Worm (Caenorhabditis elegans) whole organism, L4 larva: ENCODE data around the gene F22E5.17.
A peak's percentile ranks its signal among the peaks of the same experiment; 100 is the strongest.

Source experiments
- F37D6.2 ChIP-seq: sonication (generic microtip); optimal IDR thresholded peaks from 2 replicates; lab custom pipeline; 2016; ENCODE audit warnings: mild to moderate bottlenecking, missing genetic modification characterization, missing compliant biosample characterization
- F49E8.2 ChIP-seq: sonication (generic microtip); optimal IDR thresholded peaks from 2 replicates; lab custom pipeline; 2016; ENCODE audit warnings: missing compliant biosample characterization, mild to moderate bottlenecking, missing genetic modification characterization, borderline replicate concordance
- Y105C5A.15 ChIP-seq: fragments of 200-800 bp; sonication (Bioruptor generic); IDR thresholded peaks from 2 replicates; pipeline ENCODE4 v1.3.6; 2022; ENCODE audit warnings: missing genetic modification characterization, missing compliant biosample characterization
- Y75B8A.6 ChIP-seq: fragments of 200-800 bp; sonication (Bioruptor generic); IDR thresholded peaks from 2 replicates; pipeline ENCODE4 v1.3.6; 2022; ENCODE audit warnings: missing genetic modification reagents, missing genetic modification characterization, missing compliant biosample characterization
- ZK337.2 ChIP-seq: fragments of 200-800 bp; sonication (Bioruptor generic); IDR thresholded peaks from 2 replicates; pipeline ENCODE4 v1.3.6; 2022; ENCODE audit warnings: missing genetic modification reagents, missing genetic modification characterization, missing compliant biosample characterization
- aha-1 ChIP-seq: fragments of 150-350 bp; peaks from one replicate; lab custom pipeline; 2014; ENCODE audit warnings: missing biosample characterization, missing genetic modification characterization
- ama-1 ChIP-seq: fragments of 150-350 bp; optimal IDR thresholded peaks from 2 replicates; lab custom pipeline; 2014; ENCODE audit warnings: inconsistent platforms, mixed read lengths
- arid-1 ChIP-seq: fragments of 200-800 bp; sonication (Bioruptor generic); conservative IDR thresholded peaks from 2 replicates; pipeline ENCODE4 v1.3.6; 2022; ENCODE audit warnings: missing genetic modification reagents, missing genetic modification characterization, missing compliant biosample characterization
- attf-4 ChIP-seq: sonication (generic microtip); optimal IDR thresholded peaks from 3 replicates; lab custom pipeline; 2017; ENCODE audit warnings: missing biosample characterization, missing genetic modification characterization
- ceh-44 ChIP-seq: fragments of 200-800 bp; sonication (Bioruptor generic); IDR thresholded peaks from 2 replicates; pipeline ENCODE4 v1.3.6; 2022; ENCODE audit warnings: missing genetic modification reagents, missing genetic modification characterization, missing compliant biosample characterization
- ceh-82 ChIP-seq: sonication (generic microtip); optimal IDR thresholded peaks from 2 replicates; lab custom pipeline; 2017; ENCODE audit warnings: missing biosample characterization, missing genetic modification characterization
- dmd-6 ChIP-seq: fragments of 200-800 bp; sonication (Bioruptor generic); IDR thresholded peaks from 2 replicates; pipeline ENCODE4 v1.3.6; 2022; ENCODE audit warnings: missing genetic modification reagents, missing genetic modification characterization, missing compliant biosample characterization
- dmd-8 ChIP-seq: fragments of 200-800 bp; sonication (Bioruptor generic); IDR thresholded peaks from 2 replicates; pipeline ENCODE4 v1.3.6; 2022; ENCODE audit warnings: missing genetic modification characterization, missing compliant biosample characterization
- dpl-1 ChIP-seq: fragments of 150-350 bp; optimal IDR thresholded peaks from 2 replicates; lab custom pipeline; 2014; ENCODE audit warnings: missing biosample characterization, missing genetic modification reagents, missing genetic modification characterization
- duxl-1 ChIP-seq: sonication (generic microtip); optimal IDR thresholded peaks from 2 replicates; lab custom pipeline; 2016; ENCODE audit warnings: mild to moderate bottlenecking, missing genetic modification characterization, moderate library complexity, missing compliant biosample characterization; ENCODE audit not compliant: poor library complexity
- dve-1 ChIP-seq: sonication (generic microtip); optimal IDR thresholded peaks from 2 replicates; lab custom pipeline; 2017; ENCODE audit warnings: antibody characterized with exemption, mild to moderate bottlenecking, missing genetic modification characterization, missing compliant biosample characterization; ENCODE audit not compliant: insufficient read depth
- egl-27 ChIP-seq: sonication (generic microtip); optimal IDR thresholded peaks from 3 replicates; lab custom pipeline; 2017; ENCODE audit warnings: missing biosample characterization, missing genetic modification reagents, missing genetic modification characterization
- egl-43 ChIP-seq: fragments of 200-800 bp; sonication (Bioruptor generic); IDR thresholded peaks from 2 replicates; pipeline ENCODE4 v1.3.6; 2022; ENCODE audit warnings: missing genetic modification reagents, missing genetic modification characterization, missing compliant biosample characterization
- fos-1 ChIP-seq: fragments of 150-350 bp; optimal IDR thresholded peaks from 2 replicates; lab custom pipeline; 2014; ENCODE audit warnings: missing biosample characterization, missing genetic modification characterization
- gei-8 ChIP-seq: fragments of 200-800 bp; sonication (Bioruptor generic); optimal IDR thresholded peaks from 2 replicates; lab custom pipeline; 2018; ENCODE audit warnings: mild to moderate bottlenecking, missing genetic modification characterization, missing compliant biosample characterization
- hlh-11 ChIP-seq: fragments of 200-800 bp; sonication (Bioruptor generic); optimal IDR thresholded peaks from 2 replicates; lab custom pipeline; 2018; ENCODE audit warnings: mild to moderate bottlenecking, missing genetic modification characterization, missing compliant biosample characterization
- lin-1 ChIP-seq: fragments of 200-800 bp; sonication (Bioruptor generic); IDR thresholded peaks from 2 replicates; pipeline ENCODE4 v1.3.6; 2022; ENCODE audit warnings: missing genetic modification reagents, missing genetic modification characterization, missing compliant biosample characterization
- lin-38 ChIP-seq: fragments of 200-800 bp; sonication (Bioruptor generic); IDR thresholded peaks from 2 replicates; pipeline ENCODE4 v1.3.6; 2022; ENCODE audit warnings: missing genetic modification reagents, missing genetic modification characterization, missing compliant biosample characterization
- mep-1 ChIP-seq: fragments of 150-350 bp; sonication (generic microtip); optimal IDR thresholded peaks from 3 replicates; lab custom pipeline; 2014; ENCODE audit warnings: missing biosample characterization, missing genetic modification characterization
- mxl-2 ChIP-seq: fragments of 200-800 bp; sonication (Bioruptor generic); conservative IDR thresholded peaks from 2 replicates; pipeline ENCODE4 v1.3.6; 2022; ENCODE audit warnings: missing genetic modification reagents, missing genetic modification characterization, missing compliant biosample characterization
- nhr-10 ChIP-seq: fragments of 150-350 bp; optimal IDR thresholded peaks from 2 replicates; lab custom pipeline; 2014; ENCODE audit warnings: missing biosample characterization, missing genetic modification characterization
- nhr-237 ChIP-seq: sonication (generic microtip); optimal IDR thresholded peaks from 2 replicates; lab custom pipeline; 2017; ENCODE audit warnings: missing biosample characterization, missing genetic modification characterization
- nhr-48 ChIP-seq: sonication (generic microtip); optimal IDR thresholded peaks from 2 replicates; lab custom pipeline; 2016; ENCODE audit warnings: mild to moderate bottlenecking, missing genetic modification characterization, missing compliant biosample characterization
- nhr-77 ChIP-seq: fragments of 150-350 bp; optimal IDR thresholded peaks from 2 replicates; lab custom pipeline; 2014; ENCODE audit warnings: missing biosample characterization, missing genetic modification characterization
- pha-4 ChIP-seq, 2 experiments: fragments of 150-350 bp in 1 of 2; fragments of 200-800 bp in 1 of 2; sonication (Bioruptor generic) in 1 of 2; IDR thresholded peaks in 1 of 2; optimal IDR thresholded peaks in 1 of 2; 2 replicates each; pipeline versions ENCODE4 v1.3.6 to Lab custom; 2014 to 2022; ENCODE audit warnings: missing genetic modification characterization in 2 of 2, missing genetic modification reagents in 2 of 2, missing biosample characterization in 1 of 2, missing compliant biosample characterization in 1 of 2
- pqm-1 ChIP-seq: sonication (generic microtip); optimal IDR thresholded peaks from 2 replicates; lab custom pipeline; 2017; ENCODE audit warnings: missing biosample characterization, missing genetic modification characterization
- rbr-2 ChIP-seq: sonication (generic microtip); optimal IDR thresholded peaks from 2 replicates; lab custom pipeline; 2016; ENCODE audit warnings: missing genotype, missing genetic modification characterization, missing compliant biosample characterization
- set-16 ChIP-seq: fragments of 200-800 bp; sonication (Bioruptor generic); IDR thresholded peaks from 2 replicates; pipeline ENCODE4 v1.3.6; 2022; ENCODE audit warnings: missing genetic modification reagents, missing genetic modification characterization, missing compliant biosample characterization
- skn-1 ChIP-seq: fragments of 150-350 bp; optimal IDR thresholded peaks from 2 replicates; lab custom pipeline; 2014; ENCODE audit warnings: missing biosample characterization, missing genetic modification characterization
- tag-97 ChIP-seq: fragments of 200-800 bp; sonication (Bioruptor generic); IDR thresholded peaks from 2 replicates; pipeline ENCODE4 v1.3.6; 2022; ENCODE audit warnings: missing genetic modification characterization, missing compliant biosample characterization
- unc-130 ChIP-seq: sonication (generic microtip); optimal IDR thresholded peaks from 2 replicates; lab custom pipeline; 2016; ENCODE audit warnings: missing genetic modification reagents, missing genetic modification characterization, missing compliant biosample characterization
- zip-11 ChIP-seq: fragments of 200-800 bp; sonication (Bioruptor generic); IDR thresholded peaks from 2 replicates; pipeline ENCODE4 v1.3.6; 2022; ENCODE audit warnings: missing genetic modification characterization, missing compliant biosample characterization
- ztf-11 ChIP-seq: fragments of 150-350 bp; optimal IDR thresholded peaks from 2 replicates; lab custom pipeline; 2014; ENCODE audit warnings: missing biosample characterization, missing genetic modification characterization

F22E5.17 gene

DNA sequence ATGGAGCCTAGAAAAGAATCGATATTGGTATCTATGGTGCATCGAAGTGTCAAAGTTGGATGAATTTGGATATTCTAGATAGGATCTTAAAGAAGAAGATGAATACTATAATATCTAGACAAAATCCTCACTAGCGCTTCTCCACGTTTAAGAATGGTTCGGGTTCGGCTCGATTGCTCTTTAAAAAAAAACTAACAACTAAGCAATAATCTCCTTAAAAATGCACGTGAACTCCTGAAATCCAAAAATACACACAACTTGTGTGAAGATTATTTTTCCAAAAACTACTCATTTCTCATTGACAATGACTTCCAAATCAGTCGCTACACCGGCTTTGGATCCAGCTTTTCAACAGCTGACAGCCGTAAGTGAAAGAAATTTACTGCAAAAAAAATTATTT lies 46.7 kb upstream of the F22E5.17 start, which contains the start of gene D2062.1:
TSS of gene D2062.1 (plus strand) at position 301 of the 400 bp plus-strand sequence.
- TF ChIP-seq rbr-2 (tag; lab: Kevin White, UChicago): no peak
- TF ChIP-seq dmd-8 (GFP tag; lab: Robert Waterston, UW): no peak
- no peak for TF ChIP-seq F37D6.2 (tag; lab: Kevin White, UChicago)
- TF ChIP-seq skn-1: no peak
- no peak for TF ChIP-seq attf-4
- TF ChIP-seq tag-97 (GFP tag; lab: Robert Waterston, UW): no peak
- TF ChIP-seq ceh-44 (GFP tag; lab: Robert Waterston, UW): no peak
- no peak for TF ChIP-seq egl-43 (GFP tag; lab: Robert Waterston, UW)
- TF ChIP-seq mxl-2 (GFP tag; lab: Robert Waterston, UW): no peak
- TF ChIP-seq Y105C5A.15: no peak
- no peak for TF ChIP-seq arid-1 (GFP tag; lab: Robert Waterston, UW)
- TF ChIP-seq fos-1 (tag; lab: Kevin White, UChicago): no peak
- no peak for TF ChIP-seq egl-27 (tag; lab: Kevin White, UChicago)
- TF ChIP-seq zip-11 (GFP tag; lab: Robert Waterston, UW): no peak
- TF ChIP-seq ceh-82 (tag; lab: Kevin White, UChicago): no peak
- no peak for TF ChIP-seq nhr-77 (tag; lab: Kevin White, UChicago)
- no peak for TF ChIP-seq unc-130
- no peak for TF ChIP-seq Y75B8A.6 (GFP tag; lab: Robert Waterston, UW)

DNA sequence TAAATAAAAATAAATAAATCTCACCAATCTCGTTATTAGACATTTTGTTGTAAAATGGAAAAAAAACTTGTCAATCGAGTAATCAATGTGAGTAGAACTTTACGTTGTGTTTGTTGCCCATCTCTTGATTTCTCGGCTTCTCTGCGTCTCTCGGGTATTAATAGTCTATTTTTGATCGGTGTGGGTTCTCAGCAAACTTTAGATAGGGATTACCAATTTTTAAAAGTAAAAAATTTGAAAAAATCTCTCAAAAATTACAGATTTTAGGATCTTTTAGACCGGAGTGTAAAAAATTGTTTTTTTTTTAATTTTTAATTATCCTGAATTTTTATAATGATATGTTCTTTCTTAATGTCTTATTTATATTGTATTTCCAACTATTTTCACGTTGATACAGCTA lies 40.5 kb upstream of the F22E5.17 start, which contains the start of gene F22E5.21:
TSS of gene F22E5.21 (minus strand) at position 101 of the 400 bp plus-strand sequence.
- TF ChIP-seq duxl-1 (tag; lab: Kevin White, UChicago) (no peak), fos-1 (tag; lab: Kevin White, UChicago) (no peak), F37D6.2 (tag; lab: Kevin White, UChicago) (no peak), nhr-237 (no peak), F49E8.2 (no peak), dmd-6 (no peak), ZK337.2 (no peak), set-16 (GFP tag; lab: Robert Waterston, UW) (no peak), dve-1 (tag; lab: Kevin White, UChicago) (no peak), pqm-1 (no peak), ztf-11 (tag; lab: Kevin White, UChicago) (no peak), aha-1 (tag; lab: Kevin White, UChicago) (no peak), pha-4 (GFP tag; IDR thresholded peaks at IDR 0.05; lab: Robert Waterston, UW) (no peak), pha-4 (tag; optimal IDR thresholded peaks at IDR 0.05; lab: Kevin White, UChicago) (no peak), mep-1 (no peak), nhr-10 (tag; lab: Kevin White, UChicago) (no peak)

DNA sequence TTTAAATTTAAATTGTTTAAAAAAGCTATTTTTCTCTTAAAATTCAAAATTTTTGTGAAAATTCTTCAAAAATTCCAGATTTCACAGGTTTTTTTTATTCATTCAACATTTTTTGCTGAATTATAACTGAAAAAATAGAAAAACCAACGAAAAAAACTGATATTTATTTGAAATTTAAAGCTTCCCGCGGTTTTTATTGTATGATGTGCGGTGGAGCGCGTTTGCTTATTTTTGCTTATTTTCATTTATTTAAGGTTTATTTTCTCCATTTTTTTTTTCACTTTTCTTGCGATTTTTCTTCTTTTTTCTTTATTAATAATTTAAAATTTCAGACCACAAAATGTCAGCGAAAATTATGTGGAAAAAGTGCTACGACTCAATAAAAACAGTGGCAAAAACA lies 39.8 kb upstream of the F22E5.17 start, which contains the start of gene F22E5.9:
TSS of gene F22E5.9 (plus strand) at position 327 of the 400 bp plus-strand sequence.
- TF ChIP-seq pqm-1 (no peak), hlh-11 (tag; lab: Kevin White, UChicago) (no peak), nhr-48 (tag; lab: Kevin White, UChicago) (no peak), gei-8 (GFP tag; lab: Kevin White, UChicago) (no peak), Y75B8A.6 (GFP tag; lab: Robert Waterston, UW) (no peak), lin-1 (GFP tag; lab: Robert Waterston, UW) (no peak), dmd-6 (no peak), ama-1 (lab: Kevin White, UChicago) (no peak), lin-38 (GFP tag; lab: Robert Waterston, UW) (peak; percentile 89), dpl-1 (peak; percentile 86)
